Fruit fly (Drosophila melanogaster) Kc167 (cell line): ENCODE results near the gene CG31347.

Source experiments
- Myc ChIP-seq: fragments of >200 bp; optimal IDR thresholded peaks from 2 replicates; lab custom pipeline; 2017; ENCODE audit warnings: missing external identifiers
- Sin3A ChIP-seq: fragments of >200 bp; optimal IDR thresholded peaks from 2 replicates; lab custom pipeline; 2018; ENCODE audit warnings: missing external identifiers
- h ChIP-seq: fragments of >200 bp; optimal IDR thresholded peaks from 3 replicates; lab custom pipeline; 2018; ENCODE audit warnings: missing external identifiers
- insv ChIP-seq: fragments of >200 bp; optimal IDR thresholded peaks from 3 replicates; lab custom pipeline; 2018; ENCODE audit warnings: missing external identifiers
- psq ChIP-seq: fragments of >200 bp; optimal IDR thresholded peaks from 2 replicates; lab custom pipeline; 2017; ENCODE audit warnings: missing external identifiers
- ttk ChIP-seq: sonication (Bioruptor generic); optimal IDR thresholded peaks from 2 replicates; lab custom pipeline; 2017; ENCODE audit warnings: missing external identifiers

- TF ChIP-seq insv (lab: Kevin White, UChicago) (no peak), psq (no peak), h (no peak), Sin3A (no peak), Myc (lab: Kevin White, UChicago) (no peak), ttk (no peak)
These were observed 8.9 kb upstream of the CG31347 start for dm6 chr3R:12701257-12701656.
